Worm (Caenorhabditis elegans): ENCODE measurements around the gene F55C12.4.

ce11 chrII:5874130-5874529 lies 15.9 kb upstream of the F55C12.4 start:
- TF ChIP-seq ztf-11 (tag; optimal IDR thresholded peaks at IDR 0.05): no peak
- TF ChIP-seq unc-39 (tag; optimal IDR thresholded peaks at IDR 0.05): no peak
- TF ChIP-seq lin-32 (GFP tag; optimal IDR thresholded peaks at IDR 0.05): no peak
- TF ChIP-seq blmp-1 (tag; optimal IDR thresholded peaks at IDR 0.05): no peak
- TF ChIP-seq nhr-28 (tag; optimal IDR thresholded peaks at IDR 0.05): no peak
